Worm (Caenorhabditis elegans): ENCODE data around the gene pole-4.

The pole-4 gene

DNA sequence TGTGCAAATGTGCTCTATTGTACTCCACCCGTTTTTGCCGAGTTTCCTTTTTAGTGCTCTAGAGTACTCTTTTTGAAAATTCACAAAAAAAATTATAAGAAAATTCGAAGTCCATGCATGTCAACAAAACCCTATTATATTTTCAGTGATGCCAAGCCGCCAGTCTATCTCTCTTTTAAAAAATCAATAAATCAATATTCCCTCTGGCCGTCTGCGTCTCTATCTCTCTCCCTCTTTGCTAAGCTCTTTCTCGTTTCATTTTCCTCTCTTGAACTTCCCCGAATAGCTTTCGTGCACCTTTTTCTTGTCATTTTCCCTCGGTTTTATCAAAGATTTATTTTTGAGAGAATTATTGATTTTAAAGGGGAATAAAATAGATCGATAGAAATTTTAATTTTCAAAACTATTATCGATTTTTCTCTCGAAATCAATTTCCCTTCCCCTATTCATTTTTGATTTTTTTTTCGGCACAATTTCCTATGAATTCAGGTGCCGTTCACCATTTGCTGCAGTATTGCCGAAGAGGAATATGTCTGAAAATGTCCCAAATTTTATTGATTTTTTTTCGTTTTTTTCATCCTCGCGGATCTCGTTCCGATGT, 16.6 kb downstream of the pole-4 start:
- TF ChIP-seq cog-1 (tag; optimal IDR thresholded peaks at IDR 0.05) = no peak
- no peak for TF ChIP-seq ref-1 (GFP tag; conservative IDR thresholded peaks at IDR 0.05)
- no peak for TF ChIP-seq med-1 (GFP tag; optimal IDR thresholded peaks at IDR 0.05; ENCODE audit: insufficient read depth)
- no peak for TF ChIP-seq ztf-23 (GFP tag; IDR thresholded peaks at IDR 0.05)
- TF ChIP-seq T22C8.4 (GFP tag; IDR thresholded peaks at IDR 0.05) = no peak
- TF ChIP-seq ztf-29 (GFP tag; IDR thresholded peaks at IDR 0.05) = no peak
- no peak for TF ChIP-seq flt-1 (GFP tag; IDR thresholded peaks at IDR 0.05)
- no peak for TF ChIP-seq tab-1 (GFP tag; IDR thresholded peaks at IDR 0.05)
- no peak for TF ChIP-seq klf-2 (GFP tag; conservative IDR thresholded peaks at IDR 0.05)

DNA sequence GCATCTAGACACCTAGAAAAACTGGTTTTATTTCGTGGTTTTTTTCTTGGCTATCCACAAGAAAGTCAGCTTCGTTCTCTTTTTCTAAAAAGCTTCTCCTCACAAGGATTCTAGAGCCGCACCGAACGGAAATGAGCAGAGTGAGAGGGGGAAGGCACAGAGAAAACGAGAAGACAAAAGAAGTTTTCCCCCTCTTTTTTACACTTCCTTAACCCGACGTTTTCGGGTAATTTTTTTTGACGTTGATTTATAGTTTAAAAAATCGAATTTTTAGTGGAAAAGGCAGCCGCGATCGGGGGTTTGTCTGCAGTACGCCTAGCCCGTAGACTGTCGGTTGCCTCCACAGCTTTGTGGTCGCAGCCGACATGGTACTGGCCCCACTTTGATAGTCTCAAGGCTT, 22.6 kb downstream of the pole-4 start:
- no peak for TF ChIP-seq flt-1 (GFP tag; IDR thresholded peaks at IDR 0.05)
- TF ChIP-seq ref-1 (GFP tag; conservative IDR thresholded peaks at IDR 0.05) = no peak
- no peak for TF ChIP-seq med-1 (GFP tag; optimal IDR thresholded peaks at IDR 0.05; ENCODE audit: insufficient read depth)
- TF ChIP-seq ztf-23 (GFP tag; IDR thresholded peaks at IDR 0.05) = no peak
- no peak for TF ChIP-seq T22C8.4 (GFP tag; IDR thresholded peaks at IDR 0.05)
- TF ChIP-seq ztf-29 (GFP tag; IDR thresholded peaks at IDR 0.05) = no peak
- TF ChIP-seq tab-1 (GFP tag; IDR thresholded peaks at IDR 0.05) = no peak
- no peak for TF ChIP-seq cog-1 (tag; optimal IDR thresholded peaks at IDR 0.05)
- TF ChIP-seq klf-2 (GFP tag; conservative IDR thresholded peaks at IDR 0.05) = no peak

DNA sequence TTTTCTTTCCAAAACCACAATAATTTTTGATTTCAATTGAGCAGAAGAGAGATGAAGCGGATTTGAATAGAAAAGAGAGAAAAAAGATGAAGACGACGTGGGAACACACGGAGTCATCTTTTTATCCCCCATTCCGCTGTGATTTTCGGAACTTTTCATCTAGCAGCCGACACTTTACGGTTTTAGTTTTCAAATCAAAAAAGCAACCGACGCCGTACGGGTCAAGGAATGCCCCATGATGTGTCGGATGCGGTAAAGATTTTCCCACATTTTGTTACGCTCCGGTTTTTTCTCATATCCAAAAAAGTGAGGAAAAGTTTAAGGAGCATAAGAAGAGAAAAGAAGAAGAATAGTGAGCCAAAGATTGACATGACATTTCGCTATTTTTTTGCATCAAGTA, 23.6 kb downstream of the pole-4 start:
- TF ChIP-seq flt-1 (GFP tag; IDR thresholded peaks at IDR 0.05) (no peak), ref-1 (GFP tag; conservative IDR thresholded peaks at IDR 0.05) (no peak), klf-2 (GFP tag; conservative IDR thresholded peaks at IDR 0.05) (no peak), ztf-23 (GFP tag; IDR thresholded peaks at IDR 0.05) (no peak), ztf-29 (GFP tag; IDR thresholded peaks at IDR 0.05) (no peak), cog-1 (tag; optimal IDR thresholded peaks at IDR 0.05) (no peak), T22C8.4 (GFP tag; IDR thresholded peaks at IDR 0.05) (no peak), med-1 (GFP tag; optimal IDR thresholded peaks at IDR 0.05; ENCODE audit: insufficient read depth) (no peak), tab-1 (GFP tag; IDR thresholded peaks at IDR 0.05) (no peak)

DNA sequence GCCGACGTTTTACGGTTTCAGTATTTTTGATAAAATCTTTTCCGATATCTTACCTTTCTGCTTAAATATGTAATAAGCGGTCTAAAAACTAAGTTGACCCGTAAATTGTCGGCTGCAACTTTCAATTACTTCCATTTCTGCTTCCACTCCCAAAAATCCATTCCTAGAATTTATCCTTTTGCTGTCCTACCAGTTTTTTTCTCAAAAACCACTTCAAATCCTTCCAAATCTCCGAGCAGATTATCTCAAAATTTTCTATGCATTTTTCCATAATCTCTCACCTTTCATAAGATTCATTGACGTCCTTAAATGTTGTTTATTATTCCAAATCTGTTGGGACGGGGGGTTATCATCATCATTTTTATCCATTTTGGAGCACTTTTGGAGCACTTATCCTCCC, 28.2 kb downstream of the pole-4 start:
- TF ChIP-seq flt-1 (GFP tag; IDR thresholded peaks at IDR 0.05) = no peak

DNA sequence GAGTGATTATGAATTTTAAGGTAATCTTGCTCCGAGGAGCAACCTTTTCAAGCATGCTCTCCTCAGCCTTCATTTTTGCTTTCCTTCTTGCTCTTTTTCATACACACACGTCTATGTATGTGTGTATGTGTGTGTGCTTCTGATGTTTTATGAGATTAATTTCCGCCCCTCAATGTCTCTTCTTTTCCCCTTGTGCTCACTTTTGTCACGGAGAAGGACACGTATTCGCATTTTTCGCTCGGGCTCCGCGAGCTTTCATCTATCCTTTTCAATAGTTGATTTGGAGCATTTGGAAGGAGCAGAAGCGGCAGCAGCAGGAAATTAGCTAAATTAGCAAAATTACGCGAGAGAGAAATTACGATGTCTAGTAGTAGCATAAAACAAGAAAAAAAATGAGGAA, 28.8 kb downstream of the pole-4 start:
- TF ChIP-seq ref-1 (GFP tag; conservative IDR thresholded peaks at IDR 0.05) = no peak
- TF ChIP-seq T22C8.4 (GFP tag; IDR thresholded peaks at IDR 0.05) = no peak
- no peak for TF ChIP-seq flt-1 (GFP tag; IDR thresholded peaks at IDR 0.05)
- no peak for TF ChIP-seq tab-1 (GFP tag; IDR thresholded peaks at IDR 0.05)
- no peak for TF ChIP-seq ztf-23 (GFP tag; IDR thresholded peaks at IDR 0.05)
- no peak for TF ChIP-seq klf-2 (GFP tag; conservative IDR thresholded peaks at IDR 0.05)
- TF ChIP-seq ztf-29 (GFP tag; IDR thresholded peaks at IDR 0.05) = no peak
- TF ChIP-seq cog-1 (tag; optimal IDR thresholded peaks at IDR 0.05) = no peak
- TF ChIP-seq med-1 (GFP tag; optimal IDR thresholded peaks at IDR 0.05; ENCODE audit: insufficient read depth) = no peak

DNA sequence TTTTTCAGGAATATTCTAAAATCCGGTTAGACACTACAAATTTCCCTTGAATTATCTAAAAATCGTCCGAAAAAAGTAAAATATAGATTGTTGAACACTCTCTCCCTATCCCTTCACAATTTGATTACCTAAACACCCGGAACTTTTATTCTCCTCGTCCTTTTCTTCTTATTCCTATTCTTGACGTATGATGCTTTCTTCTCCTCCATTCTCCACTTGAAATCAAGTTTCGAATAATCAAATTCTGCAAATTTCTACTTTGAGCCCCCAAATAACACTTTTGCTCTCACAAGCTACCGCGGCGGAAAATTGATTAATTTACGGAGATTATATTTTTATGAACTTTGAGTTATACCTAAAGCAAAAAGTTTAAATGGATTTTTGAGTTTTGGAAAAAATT, 30.8 kb downstream of the pole-4 start:
- TF ChIP-seq klf-2 (GFP tag; conservative IDR thresholded peaks at IDR 0.05) (no peak), flt-1 (GFP tag; IDR thresholded peaks at IDR 0.05) (no peak), cog-1 (tag; optimal IDR thresholded peaks at IDR 0.05) (no peak), ztf-23 (GFP tag; IDR thresholded peaks at IDR 0.05) (no peak), ref-1 (GFP tag; conservative IDR thresholded peaks at IDR 0.05) (no peak), T22C8.4 (GFP tag; IDR thresholded peaks at IDR 0.05) (no peak), tab-1 (GFP tag; IDR thresholded peaks at IDR 0.05) (no peak), ztf-29 (GFP tag; IDR thresholded peaks at IDR 0.05) (no peak)

DNA sequence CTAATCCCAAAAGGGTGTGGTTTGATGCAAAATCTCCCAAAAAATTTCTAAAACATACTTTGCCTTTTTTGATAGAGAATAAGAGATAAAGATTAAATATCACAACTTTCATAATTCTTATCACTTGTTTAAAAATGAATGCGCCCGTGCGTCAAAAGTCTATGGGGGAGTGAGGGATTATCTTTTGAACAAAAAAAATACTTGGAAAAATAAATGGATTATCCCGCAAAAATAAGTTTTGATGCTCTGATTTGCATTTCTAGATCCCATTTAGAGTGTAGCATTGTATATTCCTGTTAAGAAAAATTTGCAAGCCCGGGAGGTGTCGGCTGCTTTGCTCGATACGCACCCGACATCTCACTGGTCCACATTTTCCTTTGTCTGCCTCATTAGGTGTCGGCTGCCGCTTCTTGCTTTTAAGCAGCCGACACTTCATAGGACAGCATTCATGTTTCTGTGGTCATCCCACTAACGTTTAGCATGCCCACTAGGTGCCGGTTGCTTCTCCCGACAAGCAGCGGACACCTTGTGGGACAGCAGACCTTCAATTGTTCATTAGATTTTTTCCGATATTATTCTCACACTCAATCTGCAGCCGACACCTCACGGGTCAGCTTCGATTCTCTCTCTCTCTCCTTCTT, 33.6 kb downstream of the pole-4 start:
- TF ChIP-seq ztf-23 (GFP tag; IDR thresholded peaks at IDR 0.05) (no peak), med-1 (GFP tag; optimal IDR thresholded peaks at IDR 0.05; ENCODE audit: insufficient read depth) (no peak), cog-1 (tag; optimal IDR thresholded peaks at IDR 0.05) (no peak), klf-2 (GFP tag; conservative IDR thresholded peaks at IDR 0.05) (no peak), ref-1 (GFP tag; conservative IDR thresholded peaks at IDR 0.05) (no peak), T22C8.4 (GFP tag; IDR thresholded peaks at IDR 0.05) (no peak), tab-1 (GFP tag; IDR thresholded peaks at IDR 0.05) (no peak), flt-1 (GFP tag; IDR thresholded peaks at IDR 0.05) (no peak)

DNA sequence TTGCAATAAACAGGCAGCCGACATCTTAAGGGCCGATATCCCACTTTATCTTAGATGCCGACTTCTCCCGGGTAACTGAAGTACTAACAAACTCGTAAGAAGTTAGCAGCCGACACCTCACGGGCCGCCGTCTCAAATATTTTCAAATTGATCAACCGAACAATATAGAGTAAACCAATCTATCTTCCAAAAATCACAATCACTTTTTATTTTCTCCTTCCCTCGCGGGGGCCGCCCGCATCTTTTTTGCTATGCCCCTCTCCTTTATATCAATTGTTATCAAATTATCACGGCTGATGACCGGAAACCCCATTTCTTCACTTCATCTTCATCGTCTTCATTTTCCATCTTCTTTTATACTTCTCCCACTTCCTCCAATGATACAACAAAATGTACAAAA, 40.4 kb downstream of the pole-4 start:
- no peak for TF ChIP-seq T22C8.4 (GFP tag; IDR thresholded peaks at IDR 0.05)
- no peak for TF ChIP-seq klf-2 (GFP tag; conservative IDR thresholded peaks at IDR 0.05)
- no peak for TF ChIP-seq cog-1 (tag; optimal IDR thresholded peaks at IDR 0.05)
- TF ChIP-seq ztf-29 (GFP tag; IDR thresholded peaks at IDR 0.05) = no peak
- no peak for TF ChIP-seq tab-1 (GFP tag; IDR thresholded peaks at IDR 0.05)
- no peak for TF ChIP-seq med-1 (GFP tag; optimal IDR thresholded peaks at IDR 0.05; ENCODE audit: insufficient read depth)
- TF ChIP-seq ztf-23 (GFP tag; IDR thresholded peaks at IDR 0.05) = no peak
- no peak for TF ChIP-seq flt-1 (GFP tag; IDR thresholded peaks at IDR 0.05)
- TF ChIP-seq ref-1 (GFP tag; conservative IDR thresholded peaks at IDR 0.05) = no peak

DNA sequence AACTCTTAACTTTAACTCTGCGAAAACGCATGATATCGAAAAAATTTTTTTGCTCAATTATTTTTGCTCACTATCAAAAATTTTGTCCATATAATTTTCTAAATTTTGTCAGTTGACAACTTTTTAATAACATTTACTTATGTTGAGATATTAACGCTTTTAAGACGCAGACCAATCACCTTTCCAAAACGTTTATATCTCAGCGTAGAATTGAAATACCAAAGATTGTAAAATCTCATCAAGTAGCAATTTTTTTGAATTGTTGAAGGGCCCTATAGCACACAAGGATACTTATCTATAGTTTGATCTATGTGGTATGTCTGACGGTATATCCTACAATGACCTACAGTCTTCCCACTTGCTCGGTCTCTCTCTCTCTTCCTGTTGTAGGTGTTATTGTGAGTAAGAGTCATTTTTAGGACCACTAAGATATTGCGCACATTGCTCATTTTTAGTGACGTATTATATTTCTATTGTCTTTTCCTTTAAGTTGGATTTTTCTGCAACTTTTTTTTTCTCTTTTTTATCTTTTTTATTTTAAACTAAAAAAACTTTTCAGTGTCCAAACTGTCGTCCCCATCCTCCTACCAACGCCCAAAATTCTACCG, 49.9 kb downstream of the pole-4 start, which contains the start of gene pde-3:
Gene pde-3, plus strand, starts transcription at position 558 of the 608 bp plus-strand sequence.
- TF ChIP-seq cog-1 (tag; optimal IDR thresholded peaks at IDR 0.05) (no peak), med-1 (GFP tag; optimal IDR thresholded peaks at IDR 0.05; ENCODE audit: insufficient read depth) (no peak), flt-1 (GFP tag; IDR thresholded peaks at IDR 0.05) (no peak)
